Worm (Caenorhabditis elegans) whole organism, midembryonic: ENCODE results near the gene T25B6.3.

Experiments
- T22C8.4 ChIP-seq: fragments of 200-800 bp; sonication (Bioruptor generic); IDR thresholded peaks from 2 replicates; pipeline ENCODE4 v1.3.6; 2022; ENCODE audit warnings: missing genetic modification characterization, missing compliant biosample characterization
- cog-1 ChIP-seq: sonication (generic microtip); optimal IDR thresholded peaks from 2 replicates; lab custom pipeline; 2016; ENCODE audit warnings: missing genetic modification characterization, missing compliant biosample characterization
- flt-1 ChIP-seq: fragments of 200-800 bp; sonication (Bioruptor generic); IDR thresholded peaks from 2 replicates; pipeline ENCODE4 v1.3.6; 2022; ENCODE audit warnings: missing genetic modification characterization, missing compliant biosample characterization
- klf-2 ChIP-seq: fragments of 200-800 bp; sonication (Bioruptor generic); conservative IDR thresholded peaks from 2 replicates; pipeline ENCODE4 v1.3.6; 2022; ENCODE audit warnings: missing genetic modification reagents, missing genetic modification characterization, missing compliant biosample characterization
- med-1 ChIP-seq: sonication (generic microtip); optimal IDR thresholded peaks from 2 replicates; lab custom pipeline; 2017; ENCODE audit warnings: missing genetic modification characterization, mild to moderate bottlenecking, missing compliant biosample characterization, antibody characterized with exemption, missing genetic modification reagents; ENCODE audit not compliant: insufficient read depth
- ref-1 ChIP-seq: fragments of 200-800 bp; sonication (Bioruptor generic); conservative IDR thresholded peaks from 2 replicates; pipeline ENCODE4 v1.3.6; 2022; ENCODE audit warnings: missing genetic modification reagents, missing genetic modification characterization, missing compliant biosample characterization
- tab-1 ChIP-seq: fragments of 200-800 bp; sonication (Bioruptor generic); IDR thresholded peaks from 2 replicates; pipeline ENCODE4 v1.3.6; 2022; ENCODE audit warnings: missing genetic modification characterization, missing compliant biosample characterization
- ztf-23 ChIP-seq: fragments of 200-800 bp; sonication (Bioruptor generic); IDR thresholded peaks from 2 replicates; pipeline ENCODE4 v1.3.6; 2022; ENCODE audit warnings: missing genetic modification reagents, missing genetic modification characterization, missing compliant biosample characterization
- ztf-29 ChIP-seq: fragments of 200-800 bp; sonication (Bioruptor generic); IDR thresholded peaks from 2 replicates; pipeline ENCODE4 v1.3.6; 2022; ENCODE audit warnings: missing genetic modification reagents, missing genetic modification characterization, missing compliant biosample characterization

DNA sequence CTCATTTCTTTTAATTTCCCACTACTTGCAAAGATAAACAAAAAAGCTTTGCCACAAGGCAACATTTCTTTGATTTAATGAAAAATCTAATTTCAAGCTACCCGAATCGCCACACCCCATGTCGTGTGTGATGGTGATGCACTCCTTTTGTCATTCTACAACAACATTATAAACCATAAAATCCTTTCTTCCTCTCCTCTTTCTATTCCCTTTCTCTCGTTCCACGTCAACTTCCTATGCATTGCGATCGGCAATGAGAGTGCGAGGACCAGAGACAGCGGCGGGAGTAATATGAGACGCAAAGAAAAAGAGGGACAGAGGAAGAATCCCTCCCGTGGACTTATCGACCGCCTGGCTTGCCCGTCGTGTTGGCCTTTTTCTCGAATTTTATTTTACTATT, 40.7 kb downstream of the T25B6.3 start:
- TF ChIP-seq klf-2 (GFP tag; lab: Robert Waterston, UW), result no peak
- TF ChIP-seq med-1 (GFP tag; lab: Kevin White, UChicago), result no peak
- TF ChIP-seq ztf-23, result no peak
- TF ChIP-seq flt-1 (GFP tag; lab: Robert Waterston, UW), result no peak
- TF ChIP-seq T22C8.4 (GFP tag; lab: Robert Waterston, UW), result 0 out of 2 replicates have a peak, but pooled peaks have one; percentile 29
- no peak for TF ChIP-seq tab-1 (GFP tag; lab: Robert Waterston, UW)
- TF ChIP-seq ref-1, result no peak
- TF ChIP-seq cog-1 (tag; lab: Kevin White, UChicago), result peak; percentile 46
- TF ChIP-seq ztf-29 (GFP tag; lab: Robert Waterston, UW), result no peak
